Worm (Caenorhabditis elegans) whole organism, mixed stage, embryonic: ENCODE results near the gene R10E4.11.

Source experiments
- M03D4.4 ChIP-seq: sonication (generic microtip); optimal IDR thresholded peaks from 2 replicates; lab custom pipeline; 2017; ENCODE audit warnings: mild to moderate bottlenecking, missing genetic modification characterization, missing compliant biosample characterization
- bed-3 ChIP-seq: fragments of 200-800 bp; sonication (Bioruptor generic); optimal IDR thresholded peaks from 3 replicates; lab custom pipeline; 2018; ENCODE audit warnings: mild to moderate bottlenecking, missing genetic modification characterization, moderate library complexity, missing compliant biosample characterization
- blmp-1 ChIP-seq: fragments of 150-350 bp; optimal IDR thresholded peaks from 2 replicates; lab custom pipeline; 2014; ENCODE audit warnings: missing biosample characterization, missing genetic modification characterization
- ceh-39 ChIP-seq: fragments of 150-350 bp; optimal IDR thresholded peaks from 2 replicates; lab custom pipeline; 2014; ENCODE audit warnings: missing biosample characterization, missing genetic modification characterization
- ceh-43 ChIP-seq: fragments of 200-800 bp; sonication (Bioruptor generic); optimal IDR thresholded peaks from 2 replicates; lab custom pipeline; 2018; ENCODE audit warnings: mild to moderate bottlenecking, missing genetic modification characterization, moderate library complexity, missing compliant biosample characterization
- ceh-83 ChIP-seq: fragments of 200-800 bp; sonication (Bioruptor generic); optimal IDR thresholded peaks from 2 replicates; lab custom pipeline; 2018; ENCODE audit warnings: mild to moderate bottlenecking, missing genetic modification characterization, missing compliant biosample characterization
- ces-1 ChIP-seq: fragments of 150-350 bp; optimal IDR thresholded peaks from 2 replicates; lab custom pipeline; 2014; ENCODE audit warnings: missing biosample characterization, missing genetic modification reagents, missing genetic modification characterization
- cnd-1 ChIP-seq: fragments of 200-800 bp; sonication (Bioruptor generic); optimal IDR thresholded peaks from 2 replicates; lab custom pipeline; 2018; ENCODE audit warnings: mild to moderate bottlenecking, missing genetic modification characterization, missing compliant biosample characterization
- drap-1 ChIP-seq: fragments of 200-800 bp; sonication (Bioruptor generic); optimal IDR thresholded peaks from 3 replicates; lab custom pipeline; 2018; ENCODE audit warnings: mild to moderate bottlenecking, missing genetic modification characterization, missing compliant biosample characterization
- elt-1 ChIP-seq: sonication (generic microtip); optimal IDR thresholded peaks from 2 replicates; lab custom pipeline; 2017; ENCODE audit warnings: missing genetic modification characterization, mild to moderate bottlenecking, missing compliant biosample characterization, antibody characterized with exemption, moderate library complexity, borderline replicate concordance; ENCODE audit not compliant: insufficient read depth
- elt-3 ChIP-seq: fragments of 150-350 bp; optimal IDR thresholded peaks from 2 replicates; lab custom pipeline; 2014; ENCODE audit warnings: missing biosample characterization, missing genetic modification characterization
- ham-2 ChIP-seq: fragments of 200-800 bp; sonication (Bioruptor generic); optimal IDR thresholded peaks from 2 replicates; lab custom pipeline; 2018; ENCODE audit warnings: mild to moderate bottlenecking, missing genetic modification characterization, missing compliant biosample characterization
- hlh-1 ChIP-seq: fragments of 150-350 bp; optimal IDR thresholded peaks from 2 replicates; lab custom pipeline; 2014; ENCODE audit warnings: missing biosample characterization, missing genetic modification reagents, missing genetic modification characterization
- lin-32 ChIP-seq: fragments of 200-800 bp; sonication (Bioruptor generic); optimal IDR thresholded peaks from 2 replicates; lab custom pipeline; 2018; ENCODE audit warnings: mild to moderate bottlenecking, missing genetic modification characterization, missing compliant biosample characterization
- lsy-2 ChIP-seq: fragments of 150-350 bp; optimal IDR thresholded peaks from 2 replicates; lab custom pipeline; 2014; ENCODE audit warnings: missing biosample characterization, missing genetic modification characterization
- mab-5 ChIP-seq: fragments of 150-350 bp; optimal IDR thresholded peaks from 2 replicates; lab custom pipeline; 2014; ENCODE audit warnings: missing biosample characterization, missing genetic modification characterization
- mep-1 ChIP-seq: fragments of 150-350 bp; optimal IDR thresholded peaks from 2 replicates; lab custom pipeline; 2017; ENCODE audit warnings: missing biosample characterization, missing genetic modification reagents, missing genetic modification characterization, inconsistent platforms
- nhr-12 ChIP-seq: fragments of 150-350 bp; optimal IDR thresholded peaks from 2 replicates; lab custom pipeline; 2014; ENCODE audit warnings: missing biosample characterization, missing genetic modification characterization
- nhr-2 ChIP-seq: fragments of 150-350 bp; optimal IDR thresholded peaks from 2 replicates; lab custom pipeline; 2014; ENCODE audit warnings: missing biosample characterization, missing genetic modification characterization
- nhr-237 ChIP-seq: fragments of 150-350 bp; optimal IDR thresholded peaks from 2 replicates; lab custom pipeline; 2014; ENCODE audit warnings: missing biosample characterization, missing genetic modification characterization
- nhr-28 ChIP-seq: fragments of 150-350 bp; optimal IDR thresholded peaks from 2 replicates; lab custom pipeline; 2014; ENCODE audit warnings: missing biosample characterization, missing genetic modification characterization
- nhr-76 ChIP-seq: sonication (generic microtip); optimal IDR thresholded peaks from 2 replicates; lab custom pipeline; 2017; ENCODE audit warnings: missing biosample characterization, missing genetic modification characterization
- pha-4 ChIP-seq: fragments of 150-350 bp; optimal IDR thresholded peaks from 2 replicates; lab custom pipeline; 2018; ENCODE audit warnings: missing biosample characterization, missing genetic modification reagents, missing genetic modification characterization
- sem-2 ChIP-seq: fragments of 200-800 bp; sonication (Bioruptor generic); optimal IDR thresholded peaks from 2 replicates; lab custom pipeline; 2018; ENCODE audit warnings: mild to moderate bottlenecking, missing genetic modification characterization, missing compliant biosample characterization
- snpc-4 ChIP-seq: fragments of 150-350 bp; optimal IDR thresholded peaks from 2 replicates; lab custom pipeline; 2014; ENCODE audit warnings: missing biosample characterization, missing genetic modification characterization
- sptf-1 ChIP-seq: sonication (generic microtip); optimal IDR thresholded peaks from 2 replicates; lab custom pipeline; 2017; ENCODE audit warnings: mild to moderate bottlenecking, missing genetic modification characterization, moderate library complexity, missing compliant biosample characterization
- tbx-8 ChIP-seq: fragments of 200-800 bp; sonication (Bioruptor generic); optimal IDR thresholded peaks from 2 replicates; lab custom pipeline; 2018; ENCODE audit warnings: mild to moderate bottlenecking, missing genetic modification characterization, moderate library complexity, missing compliant biosample characterization
- unc-39 ChIP-seq: fragments of 150-350 bp; optimal IDR thresholded peaks from 2 replicates; lab custom pipeline; 2014; ENCODE audit warnings: missing biosample characterization, missing genetic modification characterization
- unc-62 ChIP-seq: fragments of 150-350 bp; optimal IDR thresholded peaks from 2 replicates; lab custom pipeline; 2014; ENCODE audit warnings: missing biosample characterization, missing genetic modification reagents, missing genetic modification characterization
- zip-8 ChIP-seq: fragments of 150-350 bp; optimal IDR thresholded peaks from 2 replicates; lab custom pipeline; 2014; ENCODE audit warnings: missing biosample characterization, missing genetic modification characterization
- ztf-11 ChIP-seq: fragments of 150-350 bp; optimal IDR thresholded peaks from 2 replicates; lab custom pipeline; 2014; ENCODE audit warnings: missing biosample characterization, missing genetic modification characterization

The R10E4.11 gene

DNA sequence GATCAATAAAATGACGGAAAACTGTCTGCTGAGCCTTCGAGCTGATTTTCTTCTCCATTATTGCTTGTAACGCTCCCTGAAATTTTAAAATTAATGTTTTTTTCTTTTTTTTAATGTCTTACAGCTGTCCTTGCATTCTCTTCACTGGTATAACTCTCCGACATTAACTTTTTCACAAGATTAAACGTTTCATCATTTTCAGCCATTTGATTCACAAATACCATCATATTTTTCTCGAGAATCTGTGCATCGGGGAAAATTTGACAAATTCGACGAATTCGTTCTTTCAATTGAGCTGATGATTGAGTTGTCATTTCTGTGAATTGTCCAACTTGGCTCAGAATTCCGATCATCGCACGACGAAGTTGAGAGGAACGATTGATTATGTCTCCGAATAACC, 8.5 kb upstream of the R10E4.11 start:
- TF ChIP-seq zip-8 (tag; lab: Kevin White, UChicago): no peak
- no peak for TF ChIP-seq ham-2
- no peak for TF ChIP-seq unc-62
- TF ChIP-seq cnd-1 (tag; lab: Kevin White, UChicago): no peak
- TF ChIP-seq ceh-39 (tag; lab: Kevin White, UChicago): no peak
- TF ChIP-seq ces-1 (GFP tag; lab: Kevin White, UChicago): no peak
- TF ChIP-seq lsy-2 (tag; lab: Kevin White, UChicago): no peak
- TF ChIP-seq unc-39 (tag; lab: Kevin White, UChicago): no peak
- no peak for TF ChIP-seq elt-1 (tag; lab: Kevin White, UChicago)
- TF ChIP-seq ceh-43 (GFP tag; lab: Kevin White, UChicago): no peak
- no peak for TF ChIP-seq lin-32 (GFP tag; lab: Kevin White, UChicago)
- TF ChIP-seq hlh-1 (tag; lab: Kevin White, UChicago): no peak
- no peak for TF ChIP-seq nhr-12
- TF ChIP-seq pha-4 (tag; lab: Kevin White, UChicago): no peak
- TF ChIP-seq bed-3: no peak
- no peak for TF ChIP-seq blmp-1 (tag; lab: Kevin White, UChicago)
- no peak for TF ChIP-seq tbx-8 (GFP tag; lab: Kevin White, UChicago)

ce11 chrIII:4302780-4303179, 1.9 kb upstream of the R10E4.11 start:
- TF ChIP-seq elt-1 (tag; lab: Kevin White, UChicago) (no peak), nhr-28 (tag; lab: Kevin White, UChicago) (no peak)
- TF ChIP-seq, all 35 proteins: peak for 0

DNA sequence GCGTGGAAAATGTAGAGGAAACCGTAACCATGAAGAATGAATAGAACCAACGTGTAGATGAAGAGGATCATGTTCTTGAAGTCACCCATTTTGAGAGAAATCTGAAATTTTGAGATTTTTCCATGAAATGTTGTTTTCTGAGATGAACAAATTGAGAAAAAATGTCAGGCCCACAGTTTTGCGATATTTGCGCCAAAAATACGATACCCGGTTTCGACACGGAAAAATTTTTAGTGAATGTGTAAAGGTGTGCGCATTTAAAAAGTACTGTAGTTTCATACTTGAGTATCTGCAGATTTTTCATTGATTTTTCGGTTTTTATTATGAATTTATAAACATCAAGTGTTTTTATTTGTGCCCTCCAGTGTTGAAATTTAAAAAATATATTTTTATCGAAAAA, 1.5 kb upstream of the R10E4.11 start, which contains the start of gene R10E4.9:
Gene R10E4.9 (minus strand): TSS at position 101 of the 400 bp plus-strand sequence.
- TF ChIP-seq ceh-83 (GFP tag; lab: Kevin White, UChicago) (no peak), ces-1 (GFP tag; lab: Kevin White, UChicago) (no peak), pha-4 (tag; lab: Kevin White, UChicago) (no peak), nhr-2 (tag; lab: Kevin White, UChicago) (no peak), sptf-1 (tag; lab: Kevin White, UChicago) (no peak), nhr-76 (tag; lab: Kevin White, UChicago) (no peak), ztf-11 (no peak), lsy-2 (tag; lab: Kevin White, UChicago) (no peak), mep-1 (no peak), ceh-39 (tag; lab: Kevin White, UChicago) (no peak), M03D4.4 (tag; lab: Kevin White, UChicago) (no peak), sem-2 (no peak), tbx-8 (GFP tag; lab: Kevin White, UChicago) (no peak), snpc-4 (tag; lab: Kevin White, UChicago) (no peak), lin-32 (GFP tag; lab: Kevin White, UChicago) (no peak), blmp-1 (tag; lab: Kevin White, UChicago) (no peak), mab-5 (tag; lab: Kevin White, UChicago) (no peak), unc-62 (no peak), drap-1 (GFP tag; lab: Kevin White, UChicago) (no peak)

ce11 chrIII:4294153-4294862, 6.5 kb downstream of the R10E4.11 start, which contains the start of the genes nth-1 and R10E4.7:
nth-1 (minus strand) TSS chrIII:4294253.
R10E4.7 (plus strand) TSS chrIII:4294812.
- no peak for TF ChIP-seq nhr-237 (tag; lab: Kevin White, UChicago)
- TF ChIP-seq, all 35 proteins: peak for 0

DNA sequence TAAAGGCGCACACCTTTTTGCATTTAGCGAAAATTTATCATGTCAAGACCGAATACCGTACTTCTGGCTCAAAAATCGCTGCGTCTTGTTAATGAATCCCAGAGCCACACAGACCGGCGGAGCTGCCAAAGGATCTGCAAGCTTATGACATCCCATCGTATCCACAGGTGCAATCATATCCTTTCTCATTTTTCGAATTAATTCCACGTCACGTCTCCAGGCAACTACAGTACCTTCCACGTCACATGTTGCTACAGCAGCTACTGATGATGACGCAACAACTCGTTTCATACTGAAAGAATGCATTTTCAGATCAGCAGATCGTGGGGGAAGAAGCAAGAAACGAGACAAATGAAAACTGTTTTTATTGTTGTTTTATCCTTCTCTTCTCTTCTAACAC, 7.7 kb downstream of the R10E4.11 start, which contains the start of gene R10E4.6:
Gene R10E4.6 (plus strand): TSS at position 301 of the 400 bp plus-strand sequence.
- TF ChIP-seq elt-3: no peak
- no peak for TF ChIP-seq cnd-1 (tag; lab: Kevin White, UChicago)
- TF ChIP-seq zip-8 (tag; lab: Kevin White, UChicago): peak; percentile 88
- TF ChIP-seq drap-1 (GFP tag; lab: Kevin White, UChicago): no peak
- TF ChIP-seq elt-1 (tag; lab: Kevin White, UChicago): no peak
- TF ChIP-seq pha-4 (tag; lab: Kevin White, UChicago): no peak
- TF ChIP-seq, all 35 proteins: peak for 1
